Worm (Caenorhabditis elegans): ENCODE results near the gene clec-65.

DNA sequence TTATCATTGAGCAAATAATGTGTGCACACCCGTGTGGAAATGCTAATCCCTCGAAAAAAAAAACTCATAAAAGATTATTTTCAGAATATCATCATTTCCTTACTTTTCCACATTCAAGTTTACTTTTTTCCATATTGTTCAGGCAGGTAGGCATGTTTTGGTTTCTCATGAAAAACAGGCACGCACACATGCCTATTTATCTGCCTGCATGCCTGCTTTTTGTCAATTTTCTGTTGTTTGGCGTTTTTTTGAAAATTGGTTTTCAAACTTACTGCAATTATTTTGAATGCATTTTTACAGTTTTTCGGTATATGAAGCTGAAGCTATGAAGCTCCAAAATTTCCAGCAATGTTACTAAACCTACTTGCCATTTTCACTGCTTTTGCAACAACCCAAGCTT, 3.2 kb upstream of the clec-65 start, which contains the start of gene clec-64:
- TF ChIP-seq pha-4 (tag; optimal IDR thresholded peaks at IDR 0.05) (no peak), sptf-1 (tag; optimal IDR thresholded peaks at IDR 0.05) (no peak), unc-62 (GFP tag; optimal IDR thresholded peaks at IDR 0.05) (no peak), nhr-76 (tag; optimal IDR thresholded peaks at IDR 0.05) (no peak), elt-1 (tag; optimal IDR thresholded peaks at IDR 0.05; ENCODE audit: borderline replicate concordance, insufficient read depth) (no peak), mab-5 (tag; optimal IDR thresholded peaks at IDR 0.05) (no peak), nhr-237 (tag; optimal IDR thresholded peaks at IDR 0.05) (no peak), M03D4.4 (tag; optimal IDR thresholded peaks at IDR 0.05) (no peak), hlh-1 (tag; optimal IDR thresholded peaks at IDR 0.05) (no peak), lin-32 (GFP tag; optimal IDR thresholded peaks at IDR 0.05) (no peak), nhr-28 (tag; optimal IDR thresholded peaks at IDR 0.05) (no peak), lin-13 (tag; optimal IDR thresholded peaks at IDR 0.05) (no peak)

All from whole organism, mixed stage, embryonic.